Fruit fly (Drosophila melanogaster) whole organism, embryonic: ENCODE results near the gene Rab9Db.

Source experiments
- Abd-B ChIP-seq: fragments of 200-800 bp; sonication (Bioruptor generic); optimal IDR thresholded peaks from 2 replicates; lab custom pipeline; 2018; ENCODE audit warnings: missing biosample characterization, mild to moderate bottlenecking, missing genetic modification characterization, moderate library complexity
- Atf3 ChIP-seq: fragments of 200-800 bp; sonication (Bioruptor generic); optimal IDR thresholded peaks from 3 replicates; lab custom pipeline; 2016; ENCODE audit warnings: missing biosample characterization, missing genetic modification characterization
- B-H1 ChIP-seq: fragments of 200-800 bp; sonication (Bioruptor generic); IDR thresholded peaks from 3 replicates; pipeline ENCODE4 v1.3.6; 2022; ENCODE audit warnings: missing biosample characterization, missing genetic modification characterization
- Bteb2 ChIP-seq: fragments of 200-800 bp; sonication (Bioruptor generic); optimal IDR thresholded peaks from 2 replicates; lab custom pipeline; 2016; ENCODE audit warnings: missing biosample characterization, missing genetic modification characterization
- CG10462 ChIP-seq: fragments of 200-800 bp; sonication (Bioruptor generic); optimal IDR thresholded peaks from 2 replicates; lab custom pipeline; 2016; ENCODE audit warnings: missing biosample characterization, missing genetic modification characterization
- CG10565 ChIP-seq: fragments of 200-800 bp; sonication (Bioruptor generic); optimal IDR thresholded peaks from 3 replicates; lab custom pipeline; 2016; ENCODE audit warnings: missing biosample characterization, mild to moderate bottlenecking, missing genetic modification characterization
- CG12155 ChIP-seq: fragments of 200-800 bp; sonication (Bioruptor generic); optimal IDR thresholded peaks from 3 replicates; lab custom pipeline; 2016; ENCODE audit warnings: missing biosample characterization, missing genetic modification characterization
- CG12391 ChIP-seq: fragments of 200-800 bp; sonication (Bioruptor generic); optimal IDR thresholded peaks from 3 replicates; lab custom pipeline; 2018; ENCODE audit warnings: missing biosample characterization, mild to moderate bottlenecking, missing genetic modification characterization, moderate library complexity
- CG12659 ChIP-seq: fragments of 200-800 bp; sonication (Bioruptor generic); optimal IDR thresholded peaks from 3 replicates; lab custom pipeline; 2017; ENCODE audit warnings: mild to moderate bottlenecking, missing biosample characterization, missing genetic modification reagents, missing genetic modification characterization
- CG14965 ChIP-seq: fragments of 200-800 bp; sonication (Bioruptor generic); optimal IDR thresholded peaks from 2 replicates; lab custom pipeline; 2016; ENCODE audit warnings: missing biosample characterization, missing genetic modification characterization, borderline replicate concordance
- CG1529 ChIP-seq: fragments of 200-800 bp; sonication (Bioruptor generic); optimal IDR thresholded peaks from 3 replicates; lab custom pipeline; 2018; ENCODE audit warnings: missing biosample characterization, missing genetic modification characterization
- CG2120 ChIP-seq: fragments of 200-800 bp; sonication (Bioruptor generic); optimal IDR thresholded peaks from 3 replicates; lab custom pipeline; 2016; ENCODE audit warnings: missing biosample characterization, missing genetic modification characterization
- CG2129 ChIP-seq: fragments of 200-800 bp; sonication (Bioruptor generic); IDR thresholded peaks from 2 replicates; pipeline ENCODE4 v1.3.6; 2022; ENCODE audit warnings: missing biosample characterization, missing genetic modification characterization; ENCODE audit not compliant: partially characterized antibody
- CG2889 ChIP-seq: fragments of 200-800 bp; sonication (Bioruptor generic); IDR thresholded peaks from 3 replicates; pipeline ENCODE4 v1.3.6; 2022; ENCODE audit warnings: missing biosample characterization, missing genetic modification characterization
- CG3065 ChIP-seq: fragments of 200-800 bp; sonication (Bioruptor generic); optimal IDR thresholded peaks from 2 replicates; lab custom pipeline; 2016; ENCODE audit warnings: missing biosample characterization, missing genetic modification characterization
- CG3163 ChIP-seq: fragments of 200-800 bp; sonication (Bioruptor generic); optimal IDR thresholded peaks from 3 replicates; lab custom pipeline; 2016; ENCODE audit warnings: missing biosample characterization, missing genetic modification characterization
- CG3407 ChIP-seq: fragments of 200-800 bp; sonication (Bioruptor generic); optimal IDR thresholded peaks from 2 replicates; lab custom pipeline; 2018; ENCODE audit warnings: missing biosample characterization, mild to moderate bottlenecking, missing genetic modification characterization
- CG34376 ChIP-seq: fragments of 200-800 bp; sonication (Bioruptor generic); optimal IDR thresholded peaks from 2 replicates; lab custom pipeline; 2018; ENCODE audit warnings: missing biosample characterization, mild to moderate bottlenecking, missing genetic modification characterization
- CG6254 ChIP-seq: fragments of 200-800 bp; sonication (Bioruptor generic); optimal IDR thresholded peaks from 3 replicates; lab custom pipeline; 2017; ENCODE audit warnings: mild to moderate bottlenecking, missing biosample characterization, missing genetic modification reagents, missing genetic modification characterization
- CG6854 ChIP-seq: fragments of 200-800 bp; sonication (Bioruptor generic); optimal IDR thresholded peaks from 3 replicates; lab custom pipeline; 2017; ENCODE audit warnings: missing biosample characterization, mild to moderate bottlenecking, missing genetic modification characterization
- CG7372 ChIP-seq: fragments of 200-800 bp; sonication (Bioruptor generic); IDR thresholded peaks from 2 replicates; pipeline ENCODE4 v1.3.6; 2022; ENCODE audit warnings: missing biosample characterization, missing genetic modification characterization
- CG7839 ChIP-seq: fragments of 200-800 bp; sonication (Bioruptor generic); optimal IDR thresholded peaks from 3 replicates; lab custom pipeline; 2018; ENCODE audit warnings: missing biosample characterization, mild to moderate bottlenecking, missing genetic modification characterization, moderate library complexity
- CrebB ChIP-seq: fragments of 200-800 bp; sonication (Bioruptor generic); optimal IDR thresholded peaks from 3 replicates; lab custom pipeline; 2018; ENCODE audit warnings: missing biosample characterization, mild to moderate bottlenecking, missing genetic modification characterization
- D ChIP-seq, 2 experiments: fragments of 200-800 bp in 1 of 2; fragments of >200 bp in 1 of 2; sonication (Bioruptor generic) in 1 of 2; optimal IDR thresholded peaks; 2 replicates in 1 of 2; 3 replicates in 1 of 2; lab custom pipeline; 2017; ENCODE audit warnings: mild to moderate bottlenecking in 1 of 2, missing biosample characterization in 1 of 2, missing genetic modification characterization in 1 of 2, missing genetic modification reagents in 1 of 2
- Ets97D ChIP-seq: fragments of 200-800 bp; sonication (Bioruptor generic); optimal IDR thresholded peaks from 3 replicates; lab custom pipeline; 2016; ENCODE audit warnings: missing biosample characterization, missing genetic modification characterization
- Hr51 ChIP-seq, 2 experiments: fragments of 200-800 bp; sonication (Bioruptor generic); optimal IDR thresholded peaks; 2 replicates in 1 of 2; 3 replicates in 1 of 2; lab custom pipeline; 2016 to 2018; ENCODE audit warnings: missing biosample characterization in 2 of 2, missing genetic modification characterization in 2 of 2, mild to moderate bottlenecking in 1 of 2, moderate library complexity in 1 of 2
- Hsf ChIP-seq: fragments of 200-800 bp; sonication (Bioruptor generic); optimal IDR thresholded peaks from 3 replicates; lab custom pipeline; 2016; ENCODE audit warnings: missing biosample characterization, missing genetic modification characterization
- Trl ChIP-seq, 3 experiments: fragments of >200 bp in 2 of 3; fragments of 200-800 bp in 1 of 3; sonication (Bioruptor generic) in 1 of 3; optimal IDR thresholded peaks; 2 replicates in 1 of 3; 3 replicates in 2 of 3; lab custom pipeline; 2016 to 2017; ENCODE audit warnings: missing biosample characterization in 1 of 3, missing genetic modification characterization in 1 of 3
- Xbp1 ChIP-seq: fragments of 200-800 bp; sonication (Bioruptor generic); optimal IDR thresholded peaks from 3 replicates; lab custom pipeline; 2016; ENCODE audit warnings: missing biosample characterization, mild to moderate bottlenecking, missing genetic modification characterization
- cas ChIP-seq: fragments of 200-800 bp; sonication (Bioruptor generic); IDR thresholded peaks from 2 replicates; pipeline ENCODE4 v1.3.6; 2022; ENCODE audit warnings: missing biosample characterization, missing genetic modification characterization
- caup ChIP-seq: fragments of 200-800 bp; sonication (Bioruptor generic); optimal IDR thresholded peaks from 3 replicates; lab custom pipeline; 2017; ENCODE audit warnings: missing biosample characterization, mild to moderate bottlenecking, missing genetic modification characterization, moderate library complexity; ENCODE audit not compliant: severe bottlenecking
- crp ChIP-seq, 2 experiments: fragments of 200-800 bp; sonication (Bioruptor generic); optimal IDR thresholded peaks; 2 replicates in 1 of 2; 3 replicates in 1 of 2; lab custom pipeline; 2017; ENCODE audit warnings: missing biosample characterization in 2 of 2, missing genetic modification characterization in 2 of 2, mild to moderate bottlenecking in 1 of 2, moderate library complexity in 1 of 2
- dmrt11E ChIP-seq: fragments of 200-800 bp; sonication (Bioruptor generic); optimal IDR thresholded peaks from 3 replicates; lab custom pipeline; 2018; ENCODE audit warnings: missing biosample characterization, mild to moderate bottlenecking, missing genetic modification characterization, moderate library complexity
- fd64A ChIP-seq: fragments of 200-800 bp; sonication (Bioruptor generic); optimal IDR thresholded peaks from 3 replicates; lab custom pipeline; 2018; ENCODE audit warnings: missing biosample characterization, mild to moderate bottlenecking, missing genetic modification characterization
- gt ChIP-seq: fragments of 200-800 bp; sonication (Bioruptor generic); IDR thresholded peaks from 2 replicates; pipeline ENCODE4 v1.3.6; 2022; ENCODE audit warnings: missing biosample characterization, missing genetic modification characterization
- hbn ChIP-seq: fragments of 200-800 bp; sonication (Bioruptor generic); IDR thresholded peaks from 2 replicates; pipeline ENCODE4 v1.3.6; 2022; ENCODE audit warnings: missing biosample characterization, missing genetic modification characterization; ENCODE audit not compliant: partially characterized antibody
- mirr ChIP-seq: fragments of 200-800 bp; sonication (Bioruptor generic); optimal IDR thresholded peaks from 3 replicates; lab custom pipeline; 2018; ENCODE audit warnings: missing biosample characterization, mild to moderate bottlenecking, missing genetic modification characterization
- nau ChIP-seq: fragments of 200-800 bp; sonication (Bioruptor generic); optimal IDR thresholded peaks from 3 replicates; lab custom pipeline; 2017; ENCODE audit warnings: missing biosample characterization, mild to moderate bottlenecking, missing genetic modification characterization, missing genetic modification reagents
- nerfin-2 ChIP-seq: fragments of 200-800 bp; sonication (Bioruptor generic); IDR thresholded peaks from 2 replicates; pipeline ENCODE4 v1.3.6; 2022; ENCODE audit warnings: missing biosample characterization, missing genetic modification characterization; ENCODE audit not compliant: partially characterized antibody
- onecut ChIP-seq: fragments of 200-800 bp; sonication (Bioruptor generic); IDR thresholded peaks from 2 replicates; pipeline ENCODE4 v1.3.6; 2022; ENCODE audit warnings: missing biosample characterization, missing genetic modification characterization
- p53 ChIP-seq: fragments of 200-800 bp; sonication (Bioruptor generic); optimal IDR thresholded peaks from 2 replicates; lab custom pipeline; 2016; ENCODE audit warnings: missing biosample characterization, missing genetic modification characterization
- pan ChIP-seq, 4 experiments: fragments of >200 bp in 3 of 4; fragments of 200-800 bp in 1 of 4; sonication (Bioruptor generic) in 1 of 4; optimal IDR thresholded peaks in 3 of 4; IDR thresholded peaks in 1 of 4; 2 replicates each; pipeline versions ENCODE4 v1.3.6 to Lab custom; 2017 to 2022; ENCODE audit warnings: missing biosample characterization in 2 of 4, missing genetic modification characterization in 2 of 4, mixed read lengths in 1 of 4
- pfk ChIP-seq: fragments of 200-800 bp; sonication (Bioruptor generic); optimal IDR thresholded peaks from 2 replicates; lab custom pipeline; 2018; ENCODE audit warnings: missing biosample characterization, mild to moderate bottlenecking, missing genetic modification characterization, moderate library complexity
- salm ChIP-seq: fragments of 200-800 bp; sonication (Bioruptor generic); optimal IDR thresholded peaks from 2 replicates; lab custom pipeline; 2018; ENCODE audit warnings: missing biosample characterization, mild to moderate bottlenecking, missing genetic modification characterization
- sens ChIP-seq: fragments of 200-800 bp; sonication (Bioruptor generic); peaks from one replicate; lab custom pipeline; 2016; ENCODE audit warnings: missing biosample characterization, missing genetic modification characterization
- so ChIP-seq: fragments of 200-800 bp; sonication (Bioruptor generic); IDR thresholded peaks from 3 replicates; pipeline ENCODE4 v1.3.6; 2022; ENCODE audit warnings: missing biosample characterization, missing genetic modification characterization
- unpg ChIP-seq: fragments of 200-800 bp; sonication (Bioruptor generic); optimal IDR thresholded peaks from 3 replicates; lab custom pipeline; 2018; ENCODE audit warnings: missing biosample characterization, mild to moderate bottlenecking, missing genetic modification characterization, moderate library complexity
- wdn ChIP-seq: fragments of 200-800 bp; sonication (Bioruptor generic); IDR thresholded peaks from 2 replicates; pipeline ENCODE4 v1.3.6; 2022; ENCODE audit warnings: missing biosample characterization, missing genetic modification characterization

The Rab9Db gene

DNA sequence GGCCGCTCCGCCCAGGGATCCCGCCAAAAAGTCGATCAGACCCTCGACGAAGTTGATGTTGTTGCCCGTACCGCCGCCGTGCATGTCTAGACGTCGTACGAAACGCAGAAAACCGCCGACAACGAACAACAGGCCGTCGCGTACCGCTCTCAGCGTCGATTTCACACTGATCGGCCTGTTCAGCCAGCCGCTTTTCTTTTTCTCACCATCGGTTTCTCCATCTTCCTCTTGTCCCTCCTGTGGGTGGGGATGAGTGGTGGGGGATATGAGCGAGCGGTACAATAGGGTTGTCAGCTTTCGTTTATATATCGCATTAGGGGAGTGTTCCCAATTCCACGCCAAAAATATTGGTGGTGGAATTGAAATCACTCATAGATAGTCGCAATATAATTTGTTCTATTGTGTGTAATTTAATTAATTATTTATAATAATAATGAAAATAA is 21.5 kb downstream of the Rab9Db start (continued):
- TF ChIP-seq sens (GFP tag; lab: Kevin White, UChicago) (peak; percentile 69), Xbp1 (peak; percentile 54), CG34376 (GFP tag; lab: Kevin White, UChicago) (peak; percentile 38), pan (optimal IDR thresholded peaks at IDR 0.05; lab: Kevin White, UChicago) (no peak), pan (GFP tag; optimal IDR thresholded peaks at IDR 0.05 in 1 of 2, IDR thresholded peaks at IDR 0.05 in 1 of 2) (peak in 1 of 2 experiments; percentile 43), CG12155 (GFP tag; lab: Kevin White, UChicago) (peak; percentile 30), Hsf (GFP tag; lab: Kevin White, UChicago) (no peak), so (no peak), fd64A (no peak), Abd-B (GFP tag; lab: Kevin White, UChicago) (peak; percentile 45), CrebB (tag; lab: Kevin White, UChicago) (no peak), Trl (optimal IDR thresholded peaks at IDR 0.05; lab: Kevin White, UChicago) (peak in 1 of 2 experiments; percentile 5), Trl (GFP tag; optimal IDR thresholded peaks at IDR 0.05; lab: Kevin White, UChicago) (no peak), crp (GFP tag; optimal IDR thresholded peaks at IDR 0.05; lab: Kevin White, UChicago) (no peak), Bteb2 (GFP tag; lab: Kevin White, UChicago) (no peak), CG7839 (tag; lab: Kevin White, UChicago) (peak; percentile 46), mirr (GFP tag; lab: Kevin White, UChicago) (no peak), CG2120 (GFP tag; lab: Kevin White, UChicago) (peak; percentile 44), nerfin-2 (GFP tag; lab: Robert Waterston, UW) (peak; percentile 9; the same call in 1 of the 2 replicates), CG10565 (GFP tag; lab: Kevin White, UChicago) (no peak), p53 (GFP tag; lab: Kevin White, UChicago) (no peak), CG6254 (no peak), Hr51 (GFP tag; optimal IDR thresholded peaks at IDR 0.05; lab: Kevin White, UChicago) (peak in 1 of 2 experiments; percentile 23), cas (GFP tag; lab: Robert Waterston, UW) (no peak), nau (no peak), CG1529 (GFP tag; lab: Kevin White, UChicago) (no peak), salm (no peak), CG3065 (GFP tag; lab: Kevin White, UChicago) (no peak), CG3407 (GFP tag; lab: Kevin White, UChicago) (no peak), hbn (GFP tag; lab: Robert Waterston, UW) (no peak), unpg (GFP tag; lab: Kevin White, UChicago) (peak; percentile 20), pfk (no peak), dmrt11E (tag; lab: Kevin White, UChicago) (peak; percentile 44), CG2889 (GFP tag; lab: Robert Waterston, UW) (no peak), B-H1 (GFP tag; lab: Robert Waterston, UW) (peak; percentile 29; the same call in 1 of the 3 replicates), Ets97D (GFP tag; lab: Kevin White, UChicago) (no peak), CG12659 (GFP tag; lab: Kevin White, UChicago) (peak; percentile 30), CG10462 (GFP tag; lab: Kevin White, UChicago) (no peak), onecut (GFP tag; lab: Robert Waterston, UW) (no peak), CG12391 (peak; percentile 60), caup (peak; percentile 29), CG7372 (GFP tag; lab: Robert Waterston, UW) (no peak), Atf3 (no peak), CG14965 (GFP tag; lab: Kevin White, UChicago) (no peak), CG3163 (GFP tag; lab: Kevin White, UChicago) (no peak), CG2129 (GFP tag; lab: Robert Waterston, UW) (no peak; the same call in 1 of the 2 replicates), D (optimal IDR thresholded peaks at IDR 0.05; lab: Kevin White, UChicago) (no peak), D (GFP tag; optimal IDR thresholded peaks at IDR 0.05; lab: Kevin White, UChicago) (peak; percentile 31), gt (GFP tag; lab: Robert Waterston, UW) (no peak), wdn (GFP tag; lab: Robert Waterston, UW) (0 out of 2 replicates have a peak, but pooled peaks have one; percentile 23), CG6854 (GFP tag; lab: Kevin White, UChicago) (no peak)
